Fruit fly (Drosophila melanogaster) whole organism, prepupa: ENCODE measurements around the gene lectin-22C.

Source experiments
- Blimp-1 ChIP-seq: fragments of 200-800 bp; sonication (Bioruptor generic); optimal IDR thresholded peaks from 3 replicates; lab custom pipeline; 2017; ENCODE audit warnings: missing biosample characterization, missing genetic modification characterization, mild to moderate bottlenecking, moderate library complexity, missing genetic modification reagents
- CG10631 ChIP-seq: fragments of 200-800 bp; sonication (Bioruptor generic); optimal IDR thresholded peaks from 2 replicates; lab custom pipeline; 2016; ENCODE audit warnings: missing biosample characterization, missing genetic modification characterization
- CG11294 ChIP-seq: fragments of 200-800 bp; sonication (Bioruptor generic); IDR thresholded peaks from 2 replicates; pipeline ENCODE4 v1.3.6; 2022; ENCODE audit warnings: missing biosample characterization, missing genetic modification characterization
- CG11902 ChIP-seq: fragments of 200-800 bp; sonication (Bioruptor generic); optimal IDR thresholded peaks from 3 replicates; lab custom pipeline; 2016; ENCODE audit warnings: missing biosample characterization, missing genetic modification characterization
- CG15336 ChIP-seq: fragments of 200-800 bp; sonication (Bioruptor generic); IDR thresholded peaks from 2 replicates; pipeline ENCODE4 v1.3.6; 2022; ENCODE audit warnings: missing biosample characterization, missing genetic modification characterization
- CG3032 ChIP-seq: fragments of 200-800 bp; optimal IDR thresholded peaks from 2 replicates; lab custom pipeline; 2019; ENCODE audit warnings: missing biosample characterization, mild to moderate bottlenecking, missing genetic modification characterization, moderate library complexity
- CG31627 ChIP-seq: fragments of 200-800 bp; sonication (Bioruptor generic); optimal IDR thresholded peaks from 3 replicates; lab custom pipeline; 2016; ENCODE audit warnings: missing biosample characterization, missing genetic modification characterization
- CG3919 ChIP-seq: fragments of 200-800 bp; sonication (Bioruptor generic); optimal IDR thresholded peaks from 3 replicates; lab custom pipeline; 2016; ENCODE audit warnings: missing biosample characterization, missing genetic modification characterization
- CG4318 ChIP-seq: fragments of 200-800 bp; sonication (Bioruptor generic); optimal IDR thresholded peaks from 3 replicates; lab custom pipeline; 2017; ENCODE audit warnings: missing biosample characterization, mild to moderate bottlenecking, missing genetic modification characterization
- CG6163 ChIP-seq: fragments of 200-800 bp; sonication (Bioruptor generic); IDR thresholded peaks from 3 replicates; pipeline ENCODE4 v1.3.6; 2022; ENCODE audit warnings: missing biosample characterization, missing genetic modification characterization
- CG6276 ChIP-seq: fragments of 200-800 bp; sonication (Bioruptor generic); optimal IDR thresholded peaks from 2 replicates; lab custom pipeline; 2017; ENCODE audit warnings: missing biosample characterization, mild to moderate bottlenecking, missing genetic modification characterization
- CG6792 ChIP-seq: fragments of 200-800 bp; sonication (Bioruptor generic); optimal IDR thresholded peaks from 3 replicates; lab custom pipeline; 2016; ENCODE audit warnings: missing biosample characterization, missing genetic modification characterization
- CG6808 ChIP-seq: fragments of 200-800 bp; sonication (Bioruptor generic); optimal IDR thresholded peaks from 3 replicates; lab custom pipeline; 2017; ENCODE audit warnings: missing biosample characterization, missing genetic modification characterization, mild to moderate bottlenecking, moderate library complexity, missing genetic modification reagents
- CG6854 ChIP-seq: fragments of 200-800 bp; sonication (Bioruptor generic); optimal IDR thresholded peaks from 2 replicates; lab custom pipeline; 2017; ENCODE audit warnings: missing biosample characterization, mild to moderate bottlenecking, missing genetic modification characterization
- CG7368 ChIP-seq: fragments of 200-800 bp; sonication (Bioruptor generic); optimal IDR thresholded peaks from 3 replicates; lab custom pipeline; 2016; ENCODE audit warnings: missing biosample characterization, missing genetic modification characterization
- CG8119 ChIP-seq: fragments of 200-800 bp; sonication (Bioruptor generic); IDR thresholded peaks from 3 replicates; pipeline ENCODE4 v1.3.6; 2022; ENCODE audit warnings: missing biosample characterization, missing genetic modification characterization
- CG8319 ChIP-seq: fragments of 200-800 bp; sonication (Bioruptor generic); optimal IDR thresholded peaks from 3 replicates; lab custom pipeline; 2016; ENCODE audit warnings: missing biosample characterization, missing genetic modification characterization
- CG8632 ChIP-seq: fragments of 200-800 bp; sonication (Bioruptor generic); optimal IDR thresholded peaks from 3 replicates; lab custom pipeline; 2016; ENCODE audit warnings: missing biosample characterization, missing genetic modification characterization
- CG9139 ChIP-seq: fragments of 200-800 bp; sonication (Bioruptor generic); optimal IDR thresholded peaks from 3 replicates; lab custom pipeline; 2017; ENCODE audit warnings: missing biosample characterization, mild to moderate bottlenecking, missing genetic modification characterization
- Eip75B ChIP-seq: fragments of 200-800 bp; sonication (Bioruptor generic); optimal IDR thresholded peaks from 3 replicates; lab custom pipeline; 2016; ENCODE audit warnings: missing biosample characterization, missing genetic modification characterization
- Eip78C ChIP-seq: fragments of 200-800 bp; sonication (Bioruptor generic); peaks from one replicate; lab custom pipeline; 2016; ENCODE audit warnings: missing biosample characterization, missing genetic modification characterization
- Gug ChIP-seq: fragments of 200-800 bp; sonication (Bioruptor generic); IDR thresholded peaks from 2 replicates; pipeline ENCODE4 v1.3.6; 2022; ENCODE audit warnings: missing biosample characterization, missing genetic modification characterization
- Hr39 ChIP-seq: fragments of 200-800 bp; sonication (Bioruptor generic); optimal IDR thresholded peaks from 2 replicates; lab custom pipeline; 2016; ENCODE audit warnings: missing biosample characterization, missing genetic modification characterization
- Met ChIP-seq: fragments of 200-800 bp; sonication (Bioruptor generic); optimal IDR thresholded peaks from 3 replicates; lab custom pipeline; 2016; ENCODE audit warnings: missing biosample characterization, missing genetic modification characterization
- OdsH ChIP-seq: fragments of 200-800 bp; sonication (Bioruptor generic); optimal IDR thresholded peaks from 3 replicates; lab custom pipeline; 2016; ENCODE audit warnings: missing biosample characterization, missing genetic modification characterization
- Smox ChIP-seq: fragments of 200-800 bp; sonication (Bioruptor generic); optimal IDR thresholded peaks from 3 replicates; lab custom pipeline; 2016; ENCODE audit warnings: missing biosample characterization, missing genetic modification characterization
- Sox14 ChIP-seq: fragments of 200-800 bp; sonication (Bioruptor generic); optimal IDR thresholded peaks from 3 replicates; lab custom pipeline; 2016; ENCODE audit warnings: missing biosample characterization, missing genetic modification characterization
- Sox15 ChIP-seq: fragments of 200-800 bp; sonication (Bioruptor generic); optimal IDR thresholded peaks from 3 replicates; lab custom pipeline; 2016; ENCODE audit warnings: missing biosample characterization, missing genetic modification characterization
- achi ChIP-seq: fragments of 200-800 bp; sonication (Bioruptor generic); optimal IDR thresholded peaks from 3 replicates; lab custom pipeline; 2016; ENCODE audit warnings: missing biosample characterization, missing genetic modification characterization
- cyc ChIP-seq: fragments of 200-800 bp; sonication (Bioruptor generic); optimal IDR thresholded peaks from 3 replicates; lab custom pipeline; 2016; ENCODE audit warnings: missing biosample characterization, missing genetic modification characterization
- dac ChIP-seq: fragments of 200-800 bp; sonication (Bioruptor generic); optimal IDR thresholded peaks from 2 replicates; lab custom pipeline; 2017; ENCODE audit warnings: missing biosample characterization, mild to moderate bottlenecking, missing genetic modification characterization
- eg ChIP-seq: fragments of 200-800 bp; sonication (Bioruptor generic); IDR thresholded peaks from 3 replicates; pipeline ENCODE4 v1.3.6; 2022; ENCODE audit warnings: missing biosample characterization, missing genetic modification characterization
- esn ChIP-seq: fragments of 200-800 bp; sonication (Bioruptor generic); optimal IDR thresholded peaks from 2 replicates; lab custom pipeline; 2016; ENCODE audit warnings: missing biosample characterization, mild to moderate bottlenecking, missing genetic modification characterization, moderate library complexity
- fd59A ChIP-seq: fragments of 200-800 bp; sonication (Bioruptor generic); optimal IDR thresholded peaks from 2 replicates; lab custom pipeline; 2017; ENCODE audit warnings: missing biosample characterization, mild to moderate bottlenecking, missing genetic modification characterization, missing genetic modification reagents
- fkh ChIP-seq: fragments of 200-800 bp; sonication (Bioruptor generic); optimal IDR thresholded peaks from 3 replicates; lab custom pipeline; 2017; ENCODE audit warnings: missing biosample characterization, mild to moderate bottlenecking, missing genetic modification characterization, moderate library complexity
- lz ChIP-seq: fragments of 200-800 bp; sonication (Bioruptor generic); optimal IDR thresholded peaks from 3 replicates; lab custom pipeline; 2016; ENCODE audit warnings: missing biosample characterization, missing genetic modification characterization
- net ChIP-seq: fragments of 200-800 bp; sonication (Bioruptor generic); optimal IDR thresholded peaks from 3 replicates; lab custom pipeline; 2016; ENCODE audit warnings: missing biosample characterization, missing genetic modification characterization
- salr ChIP-seq, 2 experiments: fragments of 200-800 bp; sonication (Bioruptor generic); optimal IDR thresholded peaks; 3 replicates each; lab custom pipeline; 2016 to 2018; ENCODE audit warnings: missing biosample characterization in 2 of 2, missing genetic modification characterization in 2 of 2, mild to moderate bottlenecking in 1 of 2
- spab ChIP-seq: fragments of 200-800 bp; sonication (Bioruptor generic); optimal IDR thresholded peaks from 2 replicates; lab custom pipeline; 2017; ENCODE audit warnings: missing biosample characterization, mild to moderate bottlenecking, missing genetic modification characterization, missing genetic modification reagents
- ss ChIP-seq, 2 experiments: fragments of 200-800 bp; sonication (Bioruptor generic); optimal IDR thresholded peaks; 2 replicates in 1 of 2; 3 replicates in 1 of 2; lab custom pipeline; 2017 to 2018; ENCODE audit warnings: mild to moderate bottlenecking in 2 of 2, missing biosample characterization in 2 of 2, missing genetic modification characterization in 2 of 2, moderate library complexity in 1 of 2
- svp ChIP-seq: fragments of 200-800 bp; sonication (Bioruptor generic); peaks from one replicate; lab custom pipeline; 2016; ENCODE audit warnings: missing biosample characterization, missing genetic modification characterization
- topi ChIP-seq: fragments of 200-800 bp; sonication (Bioruptor generic); optimal IDR thresholded peaks from 3 replicates; lab custom pipeline; 2016; ENCODE audit warnings: missing biosample characterization, missing genetic modification characterization
- vri ChIP-seq: fragments of 200-800 bp; sonication (Bioruptor generic); optimal IDR thresholded peaks from 3 replicates; lab custom pipeline; 2016; ENCODE audit warnings: missing biosample characterization, mild to moderate bottlenecking, missing genetic modification characterization

The lectin-22C gene

DNA sequence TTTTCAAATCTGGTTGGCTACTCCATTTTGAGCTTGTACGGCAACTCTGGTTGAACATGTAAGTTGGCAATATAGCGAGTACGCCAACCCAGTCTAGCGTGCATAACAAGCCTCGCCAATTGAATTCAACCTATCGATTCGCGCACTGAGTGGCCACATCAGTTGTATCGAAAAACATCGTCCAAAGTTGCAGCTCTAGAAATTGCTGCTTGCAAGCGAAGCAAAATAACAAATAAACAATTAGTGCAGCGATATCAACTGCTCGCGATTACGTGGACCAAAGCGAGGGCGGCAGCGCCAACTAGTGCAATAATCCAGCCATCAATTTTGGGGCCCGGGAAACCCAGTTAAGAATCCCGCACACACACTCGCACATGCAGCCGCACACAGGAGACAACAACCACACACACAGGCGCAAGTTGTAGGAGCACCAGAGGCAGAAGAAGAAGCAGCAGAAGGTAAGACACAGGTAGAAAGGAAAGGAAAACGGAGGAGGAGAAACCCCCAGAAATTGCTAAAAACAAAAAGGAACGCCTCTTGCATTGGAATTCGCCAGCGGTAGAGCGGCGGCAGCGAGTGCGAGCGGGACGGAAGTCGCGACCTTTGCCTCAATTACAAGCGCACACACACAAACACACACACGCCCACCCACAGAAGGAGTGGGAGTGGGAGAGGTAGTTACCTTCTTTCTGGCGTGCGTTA lies 637 bp upstream of the lectin-22C start:
- TF ChIP-seq CG11294 (GFP tag; lab: Robert Waterston, UW), result no peak
- no peak for TF ChIP-seq topi (GFP tag; lab: Kevin White, UChicago)
- no peak for TF ChIP-seq Gug (GFP tag; lab: Robert Waterston, UW)
- no peak for TF ChIP-seq fkh
- TF ChIP-seq lz (GFP tag; lab: Kevin White, UChicago), result no peak
- no peak for TF ChIP-seq cyc (GFP tag; lab: Kevin White, UChicago)
- TF ChIP-seq Eip78C (GFP tag; lab: Kevin White, UChicago), result peak; percentile 84
- peak; percentile 3 for TF ChIP-seq esn (GFP tag; lab: Kevin White, UChicago)
- no peak for TF ChIP-seq Sox14 (GFP tag; lab: Kevin White, UChicago)
- TF ChIP-seq vri (GFP tag; lab: Kevin White, UChicago), result no peak
- peak; percentile 99 for TF ChIP-seq svp (GFP tag; lab: Kevin White, UChicago)
- no peak for TF ChIP-seq CG6276 (GFP tag; lab: Kevin White, UChicago)
- no peak for TF ChIP-seq CG3032 (tag; lab: Kevin White, UChicago)
- no peak for TF ChIP-seq fd59A (GFP tag; lab: Kevin White, UChicago)
- TF ChIP-seq eg (GFP tag; lab: Robert Waterston, UW), result no peak
- TF ChIP-seq CG10631 (GFP tag; lab: Kevin White, UChicago), result no peak
- TF ChIP-seq CG8119 (GFP tag; lab: Robert Waterston, UW), result no peak
- no peak for TF ChIP-seq Smox (GFP tag; lab: Kevin White, UChicago)
- TF ChIP-seq CG7368 (GFP tag; lab: Kevin White, UChicago), result no peak
- no peak for TF ChIP-seq Met (GFP tag; lab: Kevin White, UChicago)
- TF ChIP-seq achi, result no peak
- no peak for TF ChIP-seq CG6792 (GFP tag; lab: Kevin White, UChicago)
- peak; percentile 49 for TF ChIP-seq CG6854 (GFP tag; lab: Kevin White, UChicago)
- no peak for TF ChIP-seq OdsH
- no peak for TF ChIP-seq Sox15 (GFP tag; lab: Kevin White, UChicago)
- no peak for TF ChIP-seq CG15336 (GFP tag; lab: Robert Waterston, UW)
- TF ChIP-seq CG6163 (GFP tag; lab: Robert Waterston, UW), result no peak
- no peak for TF ChIP-seq CG31627 (GFP tag; lab: Kevin White, UChicago)
- no peak for TF ChIP-seq CG4318 (GFP tag; lab: Kevin White, UChicago)
- peak; percentile 21 for TF ChIP-seq Hr39
- TF ChIP-seq CG8319 (GFP tag; lab: Kevin White, UChicago), result no peak
- peak; percentile 54 to 65 for TF ChIP-seq ss (GFP tag; optimal IDR thresholded peaks at IDR 0.05; lab: Kevin White, UChicago)
- TF ChIP-seq CG9139 (GFP tag; lab: Kevin White, UChicago), result peak; percentile 37
- no peak for TF ChIP-seq dac (GFP tag; lab: Kevin White, UChicago)
- peak; percentile 37 for TF ChIP-seq net (GFP tag; lab: Kevin White, UChicago)
- no peak for TF ChIP-seq salr (GFP tag; optimal IDR thresholded peaks at IDR 0.05; lab: Kevin White, UChicago)
- TF ChIP-seq spab (GFP tag; lab: Kevin White, UChicago), result no peak
- TF ChIP-seq CG8632, result no peak
- peak; percentile 1 for TF ChIP-seq CG6808 (GFP tag; lab: Kevin White, UChicago)
- no peak for TF ChIP-seq Blimp-1 (GFP tag; lab: Kevin White, UChicago)
- no peak for TF ChIP-seq CG11902
- TF ChIP-seq Eip75B (GFP tag; lab: Kevin White, UChicago), result peak; percentile 15
- no peak for TF ChIP-seq CG3919 (GFP tag; lab: Kevin White, UChicago)
